Worm (Caenorhabditis elegans) whole organism, late embryonic: ENCODE measurements around the gene mca-1.

Experiments used
- C38D4.7 ChIP-seq: fragments of 200-800 bp; sonication (Bioruptor generic); optimal IDR thresholded peaks from 2 replicates; lab custom pipeline; 2018; ENCODE audit warnings: mild to moderate bottlenecking, missing genetic modification characterization, moderate library complexity, missing compliant biosample characterization
- K02D7.2 ChIP-seq: sonication (generic microtip); optimal IDR thresholded peaks from 2 replicates; lab custom pipeline; 2017; ENCODE audit warnings: mild to moderate bottlenecking, missing genetic modification characterization, missing compliant biosample characterization
- T23F11.4 ChIP-seq: fragments of 200-800 bp; sonication (Bioruptor generic); optimal IDR thresholded peaks from 2 replicates; lab custom pipeline; 2018; ENCODE audit warnings: mild to moderate bottlenecking, missing genetic modification characterization, missing compliant biosample characterization
- ama-1 ChIP-seq: fragments of 150-350 bp; optimal IDR thresholded peaks from 2 replicates; lab custom pipeline; 2014
- ceh-18 ChIP-seq: sonication (generic microtip); optimal IDR thresholded peaks from 2 replicates; lab custom pipeline; 2016; ENCODE audit warnings: missing genetic modification characterization, missing compliant biosample characterization
- ceh-48 ChIP-seq: sonication (generic microtip); optimal IDR thresholded peaks from 2 replicates; lab custom pipeline; 2016; ENCODE audit warnings: missing genetic modification characterization, inconsistent platforms, missing compliant biosample characterization
- ceh-6 ChIP-seq: fragments of 200-800 bp; sonication (Bioruptor generic); optimal IDR thresholded peaks from 2 replicates; lab custom pipeline; 2018; ENCODE audit warnings: mild to moderate bottlenecking, missing genetic modification characterization, missing compliant biosample characterization
- ceh-9 ChIP-seq: sonication (generic microtip); optimal IDR thresholded peaks from 2 replicates; lab custom pipeline; 2016; ENCODE audit warnings: mild to moderate bottlenecking, missing genetic modification characterization, inconsistent platforms, missing compliant biosample characterization
- dmd-4 ChIP-seq: sonication (generic microtip); optimal IDR thresholded peaks from 2 replicates; lab custom pipeline; 2016; ENCODE audit warnings: borderline replicate concordance, missing genetic modification characterization, missing compliant biosample characterization
- dve-1 ChIP-seq: sonication (generic microtip); optimal IDR thresholded peaks from 2 replicates; lab custom pipeline; 2017; ENCODE audit warnings: antibody characterized with exemption, mild to moderate bottlenecking, missing genetic modification characterization, missing compliant biosample characterization
- elt-2 ChIP-seq: sonication (generic microtip); optimal IDR thresholded peaks from 2 replicates; lab custom pipeline; 2016; ENCODE audit warnings: missing genetic modification reagents, missing genetic modification characterization, missing compliant biosample characterization
- elt-4 ChIP-seq: sonication (generic microtip); optimal IDR thresholded peaks from 2 replicates; lab custom pipeline; 2016; ENCODE audit warnings: missing genetic modification characterization, missing compliant biosample characterization
- ets-4 ChIP-seq: sonication (generic microtip); optimal IDR thresholded peaks from 2 replicates; lab custom pipeline; 2016; ENCODE audit warnings: missing genetic modification characterization, missing compliant biosample characterization
- eyg-1 ChIP-seq: sonication (generic microtip); optimal IDR thresholded peaks from 2 replicates; lab custom pipeline; 2016; ENCODE audit warnings: missing genotype, missing genetic modification characterization, missing compliant biosample characterization
- fax-1 ChIP-seq: sonication (generic microtip); optimal IDR thresholded peaks from 2 replicates; lab custom pipeline; 2016; ENCODE audit warnings: missing genotype, missing genetic modification characterization, missing compliant biosample characterization
- fkh-10 ChIP-seq: fragments of 150-350 bp; optimal IDR thresholded peaks from 2 replicates; lab custom pipeline; 2014; ENCODE audit warnings: missing biosample characterization, missing genetic modification reagents, missing genetic modification characterization
- hlh-13 ChIP-seq: fragments of 200-800 bp; sonication (Bioruptor generic); optimal IDR thresholded peaks from 2 replicates; lab custom pipeline; 2018; ENCODE audit warnings: mild to moderate bottlenecking, missing genetic modification characterization, missing compliant biosample characterization
- hlh-15 ChIP-seq: sonication (generic microtip); optimal IDR thresholded peaks from 2 replicates; lab custom pipeline; 2016; ENCODE audit warnings: missing genetic modification characterization, missing compliant biosample characterization
- hlh-8 ChIP-seq: sonication (generic microtip); optimal IDR thresholded peaks from 2 replicates; lab custom pipeline; 2016; ENCODE audit warnings: missing genotype, missing genetic modification characterization, missing compliant biosample characterization
- lim-6 ChIP-seq: sonication (generic microtip); optimal IDR thresholded peaks from 2 replicates; lab custom pipeline; 2016; ENCODE audit warnings: missing genetic modification characterization, missing compliant biosample characterization
- madf-2 ChIP-seq: sonication (generic microtip); optimal IDR thresholded peaks from 2 replicates; lab custom pipeline; 2017; ENCODE audit warnings: missing genetic modification characterization, missing compliant biosample characterization
- nfya-1 ChIP-seq: sonication (generic microtip); optimal IDR thresholded peaks from 2 replicates; lab custom pipeline; 2017; ENCODE audit warnings: missing genetic modification characterization, mild to moderate bottlenecking, missing compliant biosample characterization, antibody characterized with exemption, moderate library complexity
- nhr-11 ChIP-seq: fragments of 150-350 bp; optimal IDR thresholded peaks from 2 replicates; lab custom pipeline; 2014; ENCODE audit warnings: missing biosample characterization, missing genetic modification characterization
- npax-4 ChIP-seq: sonication (generic microtip); optimal IDR thresholded peaks from 2 replicates; lab custom pipeline; 2016; ENCODE audit warnings: missing genetic modification characterization, missing compliant biosample characterization
- odd-2 ChIP-seq: sonication (generic microtip); optimal IDR thresholded peaks from 2 replicates; lab custom pipeline; 2017; ENCODE audit warnings: antibody characterized with exemption, mild to moderate bottlenecking, missing genetic modification characterization, missing compliant biosample characterization
- pat-9 ChIP-seq: fragments of 200-800 bp; sonication (Bioruptor generic); optimal IDR thresholded peaks from 2 replicates; lab custom pipeline; 2018; ENCODE audit warnings: mild to moderate bottlenecking, missing genetic modification characterization, moderate library complexity, missing compliant biosample characterization
- pax-1 ChIP-seq: fragments of 150-350 bp; optimal IDR thresholded peaks from 2 replicates; lab custom pipeline; 2014; ENCODE audit warnings: missing biosample characterization, missing genetic modification characterization
- ref-2 ChIP-seq: sonication (generic microtip); optimal IDR thresholded peaks from 2 replicates; lab custom pipeline; 2016; ENCODE audit warnings: missing genetic modification characterization, missing compliant biosample characterization
- rnt-1 ChIP-seq: sonication (generic microtip); optimal IDR thresholded peaks from 2 replicates; lab custom pipeline; 2016; ENCODE audit warnings: missing genetic modification characterization, missing compliant biosample characterization
- syd-9 ChIP-seq: sonication (generic microtip); optimal IDR thresholded peaks from 2 replicates; lab custom pipeline; 2016; ENCODE audit warnings: mild to moderate bottlenecking, missing genetic modification characterization, moderate library complexity, missing compliant biosample characterization
- tbx-2 ChIP-seq: sonication (generic microtip); optimal IDR thresholded peaks from 2 replicates; lab custom pipeline; 2016; ENCODE audit warnings: missing genetic modification characterization, missing compliant biosample characterization
- tbx-7 ChIP-seq: sonication (generic microtip); optimal IDR thresholded peaks from 2 replicates; lab custom pipeline; 2016; ENCODE audit warnings: missing genotype, missing genetic modification characterization, missing compliant biosample characterization
- ttx-3 ChIP-seq: sonication (generic microtip); optimal IDR thresholded peaks from 2 replicates; lab custom pipeline; 2016; ENCODE audit warnings: missing genetic modification reagents, missing genetic modification characterization, missing compliant biosample characterization
- unc-3 ChIP-seq, 2 experiments: fragments of 200-800 bp in 1 of 2; sonication (Bioruptor generic) in 1 of 2; sonication (generic microtip) in 1 of 2; conservative IDR thresholded peaks in 1 of 2; optimal IDR thresholded peaks in 1 of 2; 2 replicates each; pipeline versions ENCODE4 v1.3.6 to Lab custom; 2016 to 2022; ENCODE audit warnings: missing compliant biosample characterization in 2 of 2, missing genetic modification characterization in 2 of 2, missing genetic modification reagents in 1 of 2
- unc-42 ChIP-seq: sonication (generic microtip); optimal IDR thresholded peaks from 2 replicates; lab custom pipeline; 2016; ENCODE audit warnings: missing genotype, missing genetic modification characterization, missing compliant biosample characterization
- unc-55 ChIP-seq: sonication (generic microtip); optimal IDR thresholded peaks from 2 replicates; lab custom pipeline; 2017; ENCODE audit warnings: missing biosample characterization, missing genetic modification reagents, missing genetic modification characterization
- unc-86 ChIP-seq: sonication (generic microtip); optimal IDR thresholded peaks from 2 replicates; lab custom pipeline; 2016; ENCODE audit warnings: missing genetic modification characterization, missing compliant biosample characterization
- zip-5 ChIP-seq: sonication (generic microtip); optimal IDR thresholded peaks from 2 replicates; lab custom pipeline; 2016; ENCODE audit warnings: missing genetic modification characterization, missing compliant biosample characterization

The mca-1 gene

ce11 chrIV:9633889-9634288 is 859 bp downstream of the mca-1 start:
- TF ChIP-seq ets-4 (tag; lab: Kevin White, UChicago) (no peak), tbx-2 (tag; lab: Kevin White, UChicago) (no peak), eyg-1 (tag; lab: Kevin White, UChicago) (no peak), tbx-7 (tag; lab: Kevin White, UChicago) (no peak), nfya-1 (no peak), hlh-15 (tag; lab: Kevin White, UChicago) (no peak), K02D7.2 (tag; lab: Kevin White, UChicago) (no peak), hlh-8 (no peak), unc-55 (no peak), zip-5 (tag; lab: Kevin White, UChicago) (no peak), ref-2 (no peak)

ce11 chrIV:9632966-9633494 is 1.7 kb downstream of the mca-1 start:
- TF ChIP-seq unc-3 (GFP tag; conservative IDR thresholded peaks at IDR 0.05; lab: Robert Waterston, UW) (no peak), unc-3 (tag; optimal IDR thresholded peaks at IDR 0.05; lab: Kevin White, UChicago) (no peak), fkh-10 (GFP tag; lab: Kevin White, UChicago) (no peak), nhr-11 (tag; lab: Kevin White, UChicago) (no peak), nfya-1 (no peak), elt-4 (no peak), tbx-7 (tag; lab: Kevin White, UChicago) (no peak), odd-2 (no peak), ceh-9 (tag; lab: Kevin White, UChicago) (no peak), elt-2 (no peak), rnt-1 (tag; lab: Kevin White, UChicago) (no peak), hlh-13 (GFP tag; lab: Kevin White, UChicago) (no peak), madf-2 (tag; lab: Kevin White, UChicago) (no peak), unc-55 (no peak)

ce11 chrIV:9632094-9632493 is 2.7 kb downstream of the mca-1 start:
- no peak for TF ChIP-seq tbx-2 (tag; lab: Kevin White, UChicago)
- no peak for TF ChIP-seq dve-1 (tag; lab: Kevin White, UChicago)
- no peak for TF ChIP-seq fkh-10 (GFP tag; lab: Kevin White, UChicago)
- no peak for TF ChIP-seq fax-1 (tag; lab: Kevin White, UChicago)
- no peak for TF ChIP-seq dmd-4
- no peak for TF ChIP-seq C38D4.7 (GFP tag; lab: Kevin White, UChicago)
- no peak for TF ChIP-seq ttx-3 (tag; lab: Kevin White, UChicago)
- TF ChIP-seq pax-1, result no peak
- TF ChIP-seq ceh-18 (tag; lab: Kevin White, UChicago), result no peak
- no peak for TF ChIP-seq unc-86 (tag; lab: Kevin White, UChicago)
- TF ChIP-seq lim-6, result no peak
- TF ChIP-seq rnt-1 (tag; lab: Kevin White, UChicago), result no peak
- TF ChIP-seq zip-5 (tag; lab: Kevin White, UChicago), result no peak
- no peak for TF ChIP-seq madf-2 (tag; lab: Kevin White, UChicago)
- TF ChIP-seq hlh-15 (tag; lab: Kevin White, UChicago), result no peak
- TF ChIP-seq ref-2, result no peak
- no peak for TF ChIP-seq ama-1 (lab: Kevin White, UChicago)
- no peak for TF ChIP-seq ceh-48 (tag; lab: Kevin White, UChicago)
- TF ChIP-seq, all 69 proteins: peak for 0

DNA sequence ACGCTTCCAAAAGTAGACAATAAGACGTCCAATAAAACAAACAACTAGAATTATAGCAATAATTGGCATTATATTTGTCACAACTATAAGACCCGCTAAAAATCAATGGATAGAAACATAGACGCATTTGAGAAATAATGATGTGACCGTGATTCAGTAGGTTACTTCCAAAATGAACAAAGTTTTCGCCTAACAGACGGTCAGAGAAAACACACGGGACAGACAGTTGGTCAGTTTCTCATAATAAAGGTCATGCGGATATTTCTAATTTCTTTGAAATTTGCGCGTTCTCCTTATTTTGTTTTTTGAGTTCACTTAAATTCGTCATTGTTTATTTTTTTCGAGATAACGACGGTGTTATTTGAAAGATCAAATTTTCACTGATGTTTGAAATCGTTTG is 3.2 kb downstream of the mca-1 start:
- TF ChIP-seq ceh-6 (GFP tag; lab: Kevin White, UChicago) (no peak), unc-55 (no peak), tbx-7 (tag; lab: Kevin White, UChicago) (no peak), tbx-2 (tag; lab: Kevin White, UChicago) (no peak), unc-42 (no peak), ceh-9 (tag; lab: Kevin White, UChicago) (no peak), pax-1 (no peak), nhr-11 (tag; lab: Kevin White, UChicago) (no peak), hlh-13 (GFP tag; lab: Kevin White, UChicago) (no peak), T23F11.4 (no peak), npax-4 (no peak), dve-1 (tag; lab: Kevin White, UChicago) (no peak), fkh-10 (GFP tag; lab: Kevin White, UChicago) (no peak), syd-9 (no peak), pat-9 (tag; lab: Kevin White, UChicago) (no peak), zip-5 (tag; lab: Kevin White, UChicago) (no peak), unc-86 (tag; lab: Kevin White, UChicago) (no peak), hlh-15 (tag; lab: Kevin White, UChicago) (no peak), ref-2 (no peak)
